Worm (Caenorhabditis elegans): ENCODE results near the gene ZC404.2.

Gene ZC404.2

DNA sequence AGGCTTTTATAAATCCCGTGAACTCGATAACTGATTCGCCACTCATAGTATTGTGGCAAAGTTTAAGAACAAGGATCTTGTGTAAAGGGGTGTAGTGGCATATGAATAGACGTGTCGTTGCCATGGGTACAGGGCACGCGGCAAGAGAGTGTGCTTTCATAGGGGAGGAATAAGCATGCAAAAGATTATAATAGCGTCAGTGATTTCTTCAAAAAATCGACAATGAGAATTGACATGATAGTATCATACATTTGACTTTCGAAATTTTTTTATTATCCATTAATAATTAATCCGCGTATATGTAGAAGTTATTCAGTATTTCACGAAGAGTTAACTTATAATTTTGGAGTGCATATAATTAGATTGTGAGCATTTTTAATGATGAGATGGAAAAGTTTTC, 22.8 kb upstream of the ZC404.2 start, which contains the start of gene bbs-8:
bbs-8 (minus strand) TSS at position 101 of the 400 bp plus-strand sequence.
- TF ChIP-seq ref-2 (tag; optimal IDR thresholded peaks at IDR 0.05), result no peak
- no peak for TF ChIP-seq hlh-8 (tag; optimal IDR thresholded peaks at IDR 0.05)
- no peak for TF ChIP-seq lin-11 (tag; optimal IDR thresholded peaks at IDR 0.05)
- no peak for TF ChIP-seq ceh-22 (tag; optimal IDR thresholded peaks at IDR 0.05)
- TF ChIP-seq unc-55 (GFP tag; optimal IDR thresholded peaks at IDR 0.05), result no peak
- TF ChIP-seq pha-2 (tag; optimal IDR thresholded peaks at IDR 0.05), result no peak
- TF ChIP-seq dve-1 (tag; optimal IDR thresholded peaks at IDR 0.05), result no peak
- no peak for TF ChIP-seq madf-2 (tag; optimal IDR thresholded peaks at IDR 0.05)
- no peak for TF ChIP-seq ceh-2 (tag; optimal IDR thresholded peaks at IDR 0.05)
- TF ChIP-seq hlh-6 (tag; optimal IDR thresholded peaks at IDR 0.05), result no peak
- no peak for TF ChIP-seq unc-86 (tag; optimal IDR thresholded peaks at IDR 0.05)

DNA sequence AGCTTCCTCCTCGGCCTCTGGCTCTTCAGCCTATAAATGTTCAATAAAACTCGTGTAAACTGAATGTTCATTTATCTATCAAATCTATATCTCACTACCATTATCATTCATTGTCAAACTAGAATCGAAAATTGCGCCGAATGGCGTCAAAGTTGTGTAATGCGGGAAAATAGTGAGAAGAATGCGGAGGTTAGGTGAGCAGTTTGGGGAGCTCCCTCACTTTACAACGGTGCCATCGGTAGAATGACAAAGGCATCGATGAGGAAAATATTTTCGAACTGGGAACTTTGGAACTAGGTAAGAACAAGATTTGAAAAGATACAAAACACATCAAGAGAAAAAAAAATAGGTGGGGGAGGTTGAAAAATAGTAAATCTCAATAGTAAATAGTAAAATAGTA, 20.2 kb upstream of the ZC404.2 start:
- no peak for TF ChIP-seq dmd-4 (tag; optimal IDR thresholded peaks at IDR 0.05; ENCODE audit: borderline replicate concordance)
- no peak for TF ChIP-seq pag-3 (tag; optimal IDR thresholded peaks at IDR 0.05; ENCODE audit: borderline replicate concordance)
- TF ChIP-seq pat-9 (tag; optimal IDR thresholded peaks at IDR 0.05), result no peak
- no peak for TF ChIP-seq nhr-232 (tag; optimal IDR thresholded peaks at IDR 0.05)
- no peak for TF ChIP-seq sdc-2 (tag; optimal IDR thresholded peaks at IDR 0.05)
- no peak for TF ChIP-seq Y22D7AL.16 (tag; optimal IDR thresholded peaks at IDR 0.05)
- no peak for TF ChIP-seq tbx-2 (tag; optimal IDR thresholded peaks at IDR 0.05)
- no peak for TF ChIP-seq syd-9 (tag; optimal IDR thresholded peaks at IDR 0.05)
- no peak for TF ChIP-seq pax-1 (tag; optimal IDR thresholded peaks at IDR 0.05)
- TF ChIP-seq K09A11.1 (tag; optimal IDR thresholded peaks at IDR 0.05; ENCODE audit: insufficient read depth), result no peak
- no peak for TF ChIP-seq pqm-1 (tag; optimal IDR thresholded peaks at IDR 0.05)

DNA sequence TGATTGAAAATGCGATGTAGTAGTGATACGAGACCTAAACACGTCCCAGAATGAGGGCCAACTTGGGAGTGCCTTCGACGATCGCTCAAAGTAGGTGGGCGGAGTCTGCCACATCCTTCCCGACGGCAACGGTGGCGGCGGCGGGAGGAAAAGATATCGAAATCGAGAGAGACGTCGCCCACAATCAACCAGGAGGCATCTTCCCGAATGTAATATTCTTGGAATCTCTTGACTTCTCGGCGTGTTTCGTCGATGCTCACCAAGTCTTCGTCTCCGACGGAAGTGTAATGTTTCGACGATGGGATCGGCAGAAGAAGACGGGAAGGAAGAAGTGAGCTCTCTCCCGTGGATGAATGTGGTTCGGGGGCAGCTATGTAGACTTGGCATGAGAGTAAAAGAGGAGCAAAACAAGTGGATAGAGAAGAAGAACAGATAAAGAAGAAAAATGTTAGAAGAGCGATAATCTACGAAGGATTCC, 19.3 kb upstream of the ZC404.2 start, which contains the start of the genes T25F10.1 and clik-1:
T25F10.1 (plus strand) TSS at position 51 of the 478 bp plus-strand sequence.
clik-1 (minus strand) TSS at position 281 of the 478 bp plus-strand sequence.
- TF ChIP-seq ceh-24 (tag; optimal IDR thresholded peaks at IDR 0.05) (no peak), ahr-1 (tag; optimal IDR thresholded peaks at IDR 0.05) (no peak), unc-55 (GFP tag; optimal IDR thresholded peaks at IDR 0.05) (peak; percentile 7), F13H6.1 (tag; optimal IDR thresholded peaks at IDR 0.05) (peak; percentile 19), ceh-18 (tag; optimal IDR thresholded peaks at IDR 0.05) (peak; percentile 89), tbx-7 (tag; optimal IDR thresholded peaks at IDR 0.05) (no peak), ceh-34 (tag; optimal IDR thresholded peaks at IDR 0.05) (peak; percentile 41), unc-86 (tag; optimal IDR thresholded peaks at IDR 0.05) (no peak), che-1 (tag; optimal IDR thresholded peaks at IDR 0.05) (no peak), fkh-6 (tag; optimal IDR thresholded peaks at IDR 0.05) (no peak), elt-2 (tag; optimal IDR thresholded peaks at IDR 0.05) (no peak), rnt-1 (tag; optimal IDR thresholded peaks at IDR 0.05) (peak; percentile 65)

DNA sequence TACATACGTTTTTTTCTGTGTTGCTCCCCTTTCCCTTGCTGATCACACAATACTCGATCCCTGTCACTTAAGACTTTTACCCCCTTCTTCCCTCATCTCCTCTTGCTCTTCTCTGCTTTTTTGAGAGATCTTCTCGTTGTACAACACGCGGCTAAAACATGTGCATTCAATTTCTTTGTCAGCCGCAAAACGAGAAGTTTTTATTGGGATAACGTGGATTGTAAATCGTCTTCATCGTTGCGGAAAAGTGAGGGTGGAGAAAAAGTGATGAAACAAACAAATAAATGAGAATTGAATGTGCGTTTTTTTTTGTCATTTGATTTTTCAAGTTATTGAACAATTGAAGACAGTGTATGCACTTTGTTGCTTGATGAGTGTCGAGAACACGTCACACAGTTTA, 18.3 kb upstream of the ZC404.2 start:
- TF ChIP-seq ceh-14 (tag; optimal IDR thresholded peaks at IDR 0.05), result no peak
- TF ChIP-seq ceh-6 (GFP tag; optimal IDR thresholded peaks at IDR 0.05), result no peak
- TF ChIP-seq pros-1 (tag; optimal IDR thresholded peaks at IDR 0.05), result no peak
- no peak for TF ChIP-seq K02D7.2 (tag; optimal IDR thresholded peaks at IDR 0.05)
- TF ChIP-seq lin-11 (tag; optimal IDR thresholded peaks at IDR 0.05), result no peak
- no peak for TF ChIP-seq nfya-1 (tag; optimal IDR thresholded peaks at IDR 0.05)
- TF ChIP-seq npax-4 (tag; optimal IDR thresholded peaks at IDR 0.05), result no peak
- TF ChIP-seq ahr-1 (tag; optimal IDR thresholded peaks at IDR 0.05), result no peak
- no peak for TF ChIP-seq ttx-3 (tag; optimal IDR thresholded peaks at IDR 0.05)
- no peak for TF ChIP-seq elt-4 (tag; optimal IDR thresholded peaks at IDR 0.05)
- no peak for TF ChIP-seq K09A11.1 (tag; optimal IDR thresholded peaks at IDR 0.05; ENCODE audit: insufficient read depth)
- TF ChIP-seq elt-2 (tag; optimal IDR thresholded peaks at IDR 0.05), result no peak
- TF ChIP-seq tbx-2 (tag; optimal IDR thresholded peaks at IDR 0.05), result no peak
- TF ChIP-seq ets-4 (tag; optimal IDR thresholded peaks at IDR 0.05), result no peak
- no peak for TF ChIP-seq Y22D7AL.16 (tag; optimal IDR thresholded peaks at IDR 0.05)
- TF ChIP-seq gmeb-2 (tag; optimal IDR thresholded peaks at IDR 0.05), result no peak
- no peak for TF ChIP-seq ceh-18 (tag; optimal IDR thresholded peaks at IDR 0.05)
- TF ChIP-seq ceh-19 (GFP tag; optimal IDR thresholded peaks at IDR 0.05), result no peak
- TF ChIP-seq pqm-1 (tag; optimal IDR thresholded peaks at IDR 0.05), result no peak

Measured in whole organism, late embryonic.